Worm (Caenorhabditis elegans) whole organism, L1 larva: ENCODE results near the gene Y47D3B.4.

Source experiments
- elt-2 ChIP-seq: sonication (generic microtip); optimal IDR thresholded peaks from 2 replicates; lab custom pipeline; 2016; ENCODE audit warnings: missing genetic modification characterization, mild to moderate bottlenecking, inconsistent platforms, missing compliant biosample characterization, missing genetic modification reagents
- jun-1 ChIP-seq: fragments of 150-350 bp; optimal IDR thresholded peaks from 2 replicates; lab custom pipeline; 2014; ENCODE audit warnings: missing biosample characterization, missing genetic modification reagents, missing genetic modification characterization
- unc-62 ChIP-seq: fragments of 150-350 bp; optimal IDR thresholded peaks from 2 replicates; lab custom pipeline; 2014; ENCODE audit warnings: missing biosample characterization, missing genetic modification reagents, missing genetic modification characterization

DNA sequence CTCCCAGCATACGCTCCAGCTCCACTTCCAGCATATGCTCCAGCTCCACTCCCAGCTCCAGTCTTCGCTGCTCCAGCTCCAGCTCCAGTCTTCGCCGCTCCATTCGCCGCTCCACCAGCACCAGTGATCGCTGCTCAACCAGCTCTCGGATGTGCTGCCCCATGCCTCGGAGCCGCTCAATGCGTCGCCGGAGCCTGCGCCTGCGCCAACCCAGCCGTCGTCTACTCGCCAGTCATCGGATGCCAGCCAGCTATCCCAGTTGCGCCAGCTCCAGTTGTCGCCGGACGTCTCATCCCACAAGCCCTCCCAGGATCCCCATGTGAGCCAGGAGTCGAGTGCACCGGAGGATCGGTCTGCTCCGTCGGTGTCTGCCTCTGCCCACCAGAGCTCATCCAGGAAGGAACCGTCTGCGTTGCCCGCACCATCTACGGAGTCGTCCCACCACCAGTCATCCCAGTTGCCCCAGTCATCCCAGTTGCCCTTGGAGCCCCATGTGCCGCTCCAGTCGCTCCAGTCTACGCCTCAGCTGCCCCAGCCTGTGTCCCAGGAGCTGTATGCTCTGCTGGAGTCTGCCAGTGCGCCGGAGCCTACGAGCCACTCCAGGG is 22.5 kb downstream of the Y47D3B.4 start:
- no peak for TF ChIP-seq unc-62 (GFP tag; lab: Kevin White, UChicago)
- TF ChIP-seq jun-1 (tag; lab: Kevin White, UChicago), result no peak
- no peak for TF ChIP-seq elt-2 (tag; lab: Kevin White, UChicago)
